Worm (Caenorhabditis elegans): ENCODE measurements around the gene T22E5.1.

T22E5.1 gene

ce11 chrX:6445239-6445638 lies 32.6 kb downstream of the T22E5.1 start:
- no peak for TF ChIP-seq elt-4 (tag; optimal IDR thresholded peaks at IDR 0.05)
- no peak for TF ChIP-seq T23F11.4 (GFP tag; optimal IDR thresholded peaks at IDR 0.05)
- TF ChIP-seq ref-2 (tag; optimal IDR thresholded peaks at IDR 0.05) = no peak
- TF ChIP-seq pha-4 (tag; optimal IDR thresholded peaks at IDR 0.05) = no peak
- TF ChIP-seq ceh-30 (tag; optimal IDR thresholded peaks at IDR 0.05) = no peak
- no peak for TF ChIP-seq ceh-9 (tag; optimal IDR thresholded peaks at IDR 0.05)
- TF ChIP-seq sdc-2 (tag; optimal IDR thresholded peaks at IDR 0.05) = no peak
- TF ChIP-seq fkh-10 (GFP tag; optimal IDR thresholded peaks at IDR 0.05) = no peak
- no peak for TF ChIP-seq pha-2 (tag; optimal IDR thresholded peaks at IDR 0.05)
- TF ChIP-seq mec-3 (tag; optimal IDR thresholded peaks at IDR 0.05; ENCODE audit: borderline replicate concordance) = no peak
- TF ChIP-seq che-1 (tag; optimal IDR thresholded peaks at IDR 0.05) = no peak
- TF ChIP-seq syd-9 (tag; optimal IDR thresholded peaks at IDR 0.05) = no peak
- no peak for TF ChIP-seq ztf-16 (tag; optimal IDR thresholded peaks at IDR 0.05)

ce11 chrX:6446564-6446963 lies 33.9 kb downstream of the T22E5.1 start, which contains the start of gene asp-14:
asp-14 (minus strand) TSS chrX:6446664.
- no peak for TF ChIP-seq unc-55 (GFP tag; optimal IDR thresholded peaks at IDR 0.05)
- no peak for TF ChIP-seq ceh-9 (tag; optimal IDR thresholded peaks at IDR 0.05)
- TF ChIP-seq ttx-3 (tag; optimal IDR thresholded peaks at IDR 0.05) = no peak
- no peak for TF ChIP-seq hlh-6 (tag; optimal IDR thresholded peaks at IDR 0.05)
- no peak for TF ChIP-seq ceh-6 (GFP tag; optimal IDR thresholded peaks at IDR 0.05)
- no peak for TF ChIP-seq ceh-18 (tag; optimal IDR thresholded peaks at IDR 0.05)
- TF ChIP-seq zip-5 (tag; optimal IDR thresholded peaks at IDR 0.05) = no peak
- no peak for TF ChIP-seq ref-2 (tag; optimal IDR thresholded peaks at IDR 0.05)
- no peak for TF ChIP-seq ceh-19 (GFP tag; optimal IDR thresholded peaks at IDR 0.05)
- TF ChIP-seq hlh-30 (tag; optimal IDR thresholded peaks at IDR 0.05; ENCODE audit: insufficient read depth) = no peak
- TF ChIP-seq Y22D7AL.16 (tag; optimal IDR thresholded peaks at IDR 0.05) = no peak
- TF ChIP-seq ceh-2 (tag; optimal IDR thresholded peaks at IDR 0.05) = no peak
- TF ChIP-seq gmeb-2 (tag; optimal IDR thresholded peaks at IDR 0.05) = no peak

DNA sequence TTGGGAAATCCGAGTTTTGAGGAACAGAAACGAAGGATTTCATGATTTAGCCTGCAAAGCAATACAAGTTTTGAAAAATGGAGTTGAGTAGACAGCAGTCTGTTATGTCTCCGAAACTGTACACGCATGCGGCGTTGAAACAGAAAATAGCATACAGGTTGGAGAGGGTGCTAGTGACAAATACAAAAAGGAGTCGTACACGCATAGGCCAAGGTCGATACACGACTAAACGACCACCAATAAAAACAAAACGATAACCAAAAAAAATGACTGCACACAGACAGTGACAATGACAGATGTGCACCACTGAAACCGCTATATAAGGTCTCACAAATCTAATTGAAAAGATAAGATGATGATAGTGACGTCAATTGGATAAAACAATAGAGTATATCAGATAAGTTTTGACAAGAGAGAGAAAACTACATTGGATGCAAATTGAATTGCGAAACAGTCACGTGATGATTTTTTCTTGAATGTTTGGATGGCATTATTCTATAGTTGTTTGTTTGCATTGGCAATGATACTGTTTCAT lies 36.3 kb downstream of the T22E5.1 start, which contains the start of gene fah-1:
fah-1 (minus strand) TSS at position 51 of the 535 bp plus-strand sequence.
- TF ChIP-seq hlh-30 (tag; optimal IDR thresholded peaks at IDR 0.05; ENCODE audit: insufficient read depth) (peak; percentile 61), ref-2 (tag; optimal IDR thresholded peaks at IDR 0.05) (no peak), elt-2 (tag; optimal IDR thresholded peaks at IDR 0.05) (peak; percentile 22)

- no peak for TF ChIP-seq C38D4.7 (GFP tag; optimal IDR thresholded peaks at IDR 0.05)
- TF ChIP-seq pag-3 (tag; optimal IDR thresholded peaks at IDR 0.05; ENCODE audit: borderline replicate concordance) = no peak
- no peak for TF ChIP-seq dmd-4 (tag; optimal IDR thresholded peaks at IDR 0.05; ENCODE audit: borderline replicate concordance)
- no peak for TF ChIP-seq nhr-11 (tag; optimal IDR thresholded peaks at IDR 0.05)
- TF ChIP-seq syd-9 (tag; optimal IDR thresholded peaks at IDR 0.05) = no peak
- TF ChIP-seq elt-4 (tag; optimal IDR thresholded peaks at IDR 0.05) = no peak
- no peak for TF ChIP-seq nfya-1 (tag; optimal IDR thresholded peaks at IDR 0.05)
- no peak for TF ChIP-seq zip-5 (tag; optimal IDR thresholded peaks at IDR 0.05)
- TF ChIP-seq hlh-30 (tag; optimal IDR thresholded peaks at IDR 0.05; ENCODE audit: insufficient read depth) = no peak
- TF ChIP-seq rnt-1 (tag; optimal IDR thresholded peaks at IDR 0.05) = no peak
- no peak for TF ChIP-seq nhr-232 (tag; optimal IDR thresholded peaks at IDR 0.05)
- TF ChIP-seq tbx-7 (tag; optimal IDR thresholded peaks at IDR 0.05) = no peak
- TF ChIP-seq ets-4 (tag; optimal IDR thresholded peaks at IDR 0.05) = no peak
- TF ChIP-seq ceh-6 (GFP tag; optimal IDR thresholded peaks at IDR 0.05) = no peak
- no peak for TF ChIP-seq K02D7.2 (tag; optimal IDR thresholded peaks at IDR 0.05)
Observed at ce11 chrX:6450839-6451491, 38.3 kb downstream of the T22E5.1 start, which contains the start of the genes grl-6 and K10C2.6. grl-6 (minus strand) TSS chrX:6450939. K10C2.6 (plus strand) TSS chrX:6451441.
